Worm (Caenorhabditis elegans) whole organism, L1 larva: Measurements from ENCODE around the gene ucr-1.

Source experiments
- C04F5.9 ChIP-seq: sonication (generic microtip); optimal IDR thresholded peaks from 2 replicates; lab custom pipeline; 2016; ENCODE audit warnings: missing genetic modification characterization, missing compliant biosample characterization
- C34B4.2 ChIP-seq: sonication (generic microtip); optimal IDR thresholded peaks from 2 replicates; lab custom pipeline; 2017; ENCODE audit warnings: mild to moderate bottlenecking, missing genetic modification characterization, missing compliant biosample characterization
- aha-1 ChIP-seq: fragments of 150-350 bp; optimal IDR thresholded peaks from 2 replicates; lab custom pipeline; 2014; ENCODE audit warnings: missing biosample characterization, missing genetic modification characterization
- ama-1 ChIP-seq: fragments of 150-350 bp; optimal IDR thresholded peaks from 2 replicates; lab custom pipeline; 2014
- blmp-1 ChIP-seq: fragments of 150-350 bp; optimal IDR thresholded peaks from 2 replicates; lab custom pipeline; 2014; ENCODE audit warnings: missing biosample characterization, missing genetic modification characterization
- ceh-88 ChIP-seq: fragments of 200-800 bp; sonication (Bioruptor generic); IDR thresholded peaks from 2 replicates; pipeline ENCODE4 v1.3.6; 2022; ENCODE audit warnings: missing genetic modification characterization, missing compliant biosample characterization
- ceh-90 ChIP-seq: sonication (generic microtip); optimal IDR thresholded peaks from 2 replicates; lab custom pipeline; 2016; ENCODE audit warnings: missing genetic modification characterization, missing compliant biosample characterization
- dpl-1 ChIP-seq, 3 experiments: fragments of 150-350 bp in 2 of 3; sonication (generic microtip) in 1 of 3; optimal IDR thresholded peaks; 2 replicates each; lab custom pipeline; 2014 to 2017; ENCODE audit warnings: missing biosample characterization in 3 of 3, missing genetic modification characterization in 3 of 3, missing genetic modification reagents in 3 of 3
- dsc-1 ChIP-seq: sonication (generic microtip); optimal IDR thresholded peaks from 2 replicates; lab custom pipeline; 2016; ENCODE audit warnings: mild to moderate bottlenecking, missing genetic modification characterization, missing compliant biosample characterization
- efl-1 ChIP-seq, 4 experiments: fragments of 150-350 bp; optimal IDR thresholded peaks in 3 of 4; peaks in 1 of 4; 1 replicate in 1 of 4; 2 replicates in 3 of 4; lab custom pipeline; 2014; ENCODE audit warnings: missing biosample characterization in 2 of 4, missing genetic modification characterization in 2 of 4, missing genetic modification reagents in 2 of 4
- elt-2 ChIP-seq: sonication (generic microtip); optimal IDR thresholded peaks from 2 replicates; lab custom pipeline; 2016; ENCODE audit warnings: missing genetic modification characterization, mild to moderate bottlenecking, inconsistent platforms, missing compliant biosample characterization, missing genetic modification reagents
- fkh-4 ChIP-seq: sonication (generic microtip); optimal IDR thresholded peaks from 2 replicates; lab custom pipeline; 2016; ENCODE audit warnings: missing compliant biosample characterization, missing genetic modification characterization, borderline replicate concordance
- fos-1 ChIP-seq: fragments of 150-350 bp; optimal IDR thresholded peaks from 2 replicates; lab custom pipeline; 2014; ENCODE audit warnings: missing biosample characterization, missing genetic modification characterization
- hpl-2 ChIP-seq: fragments of 150-350 bp; optimal IDR thresholded peaks from 2 replicates; lab custom pipeline; 2014; ENCODE audit warnings: missing biosample characterization, missing genetic modification reagents, missing genetic modification characterization
- irx-1 ChIP-seq: sonication (generic microtip); optimal IDR thresholded peaks from 2 replicates; lab custom pipeline; 2016; ENCODE audit warnings: missing genetic modification characterization, missing compliant biosample characterization
- isw-1 ChIP-seq: fragments of 200-800 bp; sonication (Bioruptor generic); IDR thresholded peaks from 2 replicates; pipeline ENCODE4 v1.3.6; 2022; ENCODE audit warnings: missing genetic modification characterization, missing compliant biosample characterization
- jun-1 ChIP-seq: fragments of 150-350 bp; optimal IDR thresholded peaks from 2 replicates; lab custom pipeline; 2014; ENCODE audit warnings: missing biosample characterization, missing genetic modification reagents, missing genetic modification characterization
- lin-13 ChIP-seq: fragments of 150-350 bp; optimal IDR thresholded peaks from 2 replicates; lab custom pipeline; 2014; ENCODE audit warnings: missing biosample characterization, missing genetic modification reagents, missing genetic modification characterization
- lin-14 ChIP-seq: fragments of 200-800 bp; sonication (Bioruptor generic); optimal IDR thresholded peaks from 2 replicates; lab custom pipeline; 2018; ENCODE audit warnings: mild to moderate bottlenecking, missing genetic modification characterization, moderate library complexity, missing compliant biosample characterization
- lin-39 ChIP-seq: fragments of 150-350 bp; optimal IDR thresholded peaks from 2 replicates; lab custom pipeline; 2014; ENCODE audit warnings: missing biosample characterization, missing genetic modification reagents, missing genetic modification characterization
- lir-3 ChIP-seq: sonication (generic microtip); optimal IDR thresholded peaks from 2 replicates; lab custom pipeline; 2016; ENCODE audit warnings: mild to moderate bottlenecking, missing genetic modification characterization, moderate library complexity, missing compliant biosample characterization; ENCODE audit not compliant: poor library complexity
- lsy-2 ChIP-seq, 2 experiments: fragments of 150-350 bp; optimal IDR thresholded peaks; 2 replicates each; lab custom pipeline; 2014; ENCODE audit warnings: missing biosample characterization in 2 of 2, missing genetic modification characterization in 2 of 2
- mep-1 ChIP-seq: fragments of 150-350 bp; optimal IDR thresholded peaks from 2 replicates; lab custom pipeline; 2014; ENCODE audit warnings: missing biosample characterization, missing genetic modification characterization
- nhr-19 ChIP-seq: fragments of 200-800 bp; sonication (Bioruptor generic); conservative IDR thresholded peaks from 2 replicates; pipeline ENCODE4 v1.3.6; 2022; ENCODE audit warnings: missing genetic modification characterization, missing compliant biosample characterization
- nhr-28 ChIP-seq: fragments of 150-350 bp; optimal IDR thresholded peaks from 2 replicates; lab custom pipeline; 2014; ENCODE audit warnings: missing biosample characterization, missing genetic modification characterization
- nhr-47 ChIP-seq: sonication (generic microtip); optimal IDR thresholded peaks from 2 replicates; lab custom pipeline; 2016; ENCODE audit warnings: mild to moderate bottlenecking, missing genetic modification characterization, moderate library complexity, missing compliant biosample characterization
- nhr-71 ChIP-seq: sonication (generic microtip); optimal IDR thresholded peaks from 2 replicates; lab custom pipeline; 2016; ENCODE audit warnings: mild to moderate bottlenecking, missing genetic modification characterization, moderate library complexity, missing compliant biosample characterization
- nhr-77 ChIP-seq: fragments of 150-350 bp; optimal IDR thresholded peaks from 2 replicates; lab custom pipeline; 2014; ENCODE audit warnings: missing biosample characterization, missing genetic modification characterization
- nhr-85 ChIP-seq: sonication (generic microtip); peaks from one replicate; lab custom pipeline; 2016; ENCODE audit warnings: missing genetic modification characterization, inconsistent platforms, missing compliant biosample characterization
- pax-3 ChIP-seq: fragments of 200-800 bp; sonication (Bioruptor generic); optimal IDR thresholded peaks from 2 replicates; lab custom pipeline; 2018; ENCODE audit warnings: mild to moderate bottlenecking, missing genetic modification characterization, moderate library complexity, missing compliant biosample characterization
- skn-1 ChIP-seq: fragments of 150-350 bp; optimal IDR thresholded peaks from 2 replicates; lab custom pipeline; 2014; ENCODE audit warnings: missing biosample characterization, missing genetic modification characterization
- snpc-4 ChIP-seq: fragments of 150-350 bp; optimal IDR thresholded peaks from 2 replicates; lab custom pipeline; 2014; ENCODE audit warnings: missing biosample characterization, missing genetic modification characterization
- snu-23 ChIP-seq: sonication (generic microtip); optimal IDR thresholded peaks from 2 replicates; lab custom pipeline; 2016; ENCODE audit warnings: missing genetic modification characterization, missing compliant biosample characterization
- sox-4 ChIP-seq: sonication (generic microtip); optimal IDR thresholded peaks from 2 replicates; lab custom pipeline; 2016; ENCODE audit warnings: missing genetic modification characterization, missing compliant biosample characterization
- sup-37 ChIP-seq: fragments of 200-800 bp; sonication (Bioruptor generic); optimal IDR thresholded peaks from 2 replicates; lab custom pipeline; 2018; ENCODE audit warnings: mild to moderate bottlenecking, missing genetic modification characterization, missing compliant biosample characterization
- swsn-7 ChIP-seq: sonication (generic microtip); optimal IDR thresholded peaks from 2 replicates; lab custom pipeline; 2016; ENCODE audit warnings: missing genetic modification characterization, missing compliant biosample characterization
- unc-62 ChIP-seq: fragments of 150-350 bp; optimal IDR thresholded peaks from 2 replicates; lab custom pipeline; 2014; ENCODE audit warnings: missing biosample characterization, missing genetic modification reagents, missing genetic modification characterization
- unc-86 ChIP-seq: sonication (generic microtip); optimal IDR thresholded peaks from 2 replicates; lab custom pipeline; 2016; ENCODE audit warnings: missing genetic modification characterization, missing compliant biosample characterization
- unc-98 ChIP-seq: fragments of 200-800 bp; sonication (Bioruptor generic); IDR thresholded peaks from 2 replicates; pipeline ENCODE4 v1.3.6; 2022; ENCODE audit warnings: missing genetic modification characterization, missing compliant biosample characterization
- xbp-1 ChIP-seq: sonication (generic microtip); optimal IDR thresholded peaks from 2 replicates; lab custom pipeline; 2016; ENCODE audit warnings: missing genetic modification characterization, missing compliant biosample characterization
- zag-1 ChIP-seq: fragments of 150-350 bp; optimal IDR thresholded peaks from 2 replicates; lab custom pipeline; 2014; ENCODE audit warnings: missing biosample characterization, missing genetic modification characterization
- ztf-11 ChIP-seq, 2 experiments: sonication (generic microtip); optimal IDR thresholded peaks; 2 replicates each; lab custom pipeline; 2016 to 2017; ENCODE audit warnings: missing genetic modification characterization in 2 of 2, missing biosample characterization in 1 of 2, missing compliant biosample characterization in 1 of 2

Gene ucr-1

ce11 chrIII:5621236-5621635 is 29.3 kb downstream of the ucr-1 start (continued):
- TF ChIP-seq nhr-19 (GFP tag; lab: Robert Waterston, UW), result peak; percentile 44
- TF ChIP-seq ceh-88, result no peak; the same call in 1 of the 2 replicates
- no peak for TF ChIP-seq sox-4
- no peak for TF ChIP-seq irx-1 (tag; lab: Kevin White, UChicago)
- TF ChIP-seq hpl-2 (GFP tag; lab: Kevin White, UChicago), result no peak
- no peak for TF ChIP-seq lir-3 (tag; lab: Kevin White, UChicago)
- no peak for TF ChIP-seq C34B4.2 (tag; lab: Kevin White, UChicago)
- peak; percentile 30 for TF ChIP-seq xbp-1 (tag; lab: Kevin White, UChicago)
- TF ChIP-seq dsc-1, result peak; percentile 60
- peak; percentile 26; the same call in 1 of the 2 replicates for TF ChIP-seq isw-1
- peak; percentile 66 for TF ChIP-seq nhr-85

- TF ChIP-seq nhr-71 (tag; lab: Kevin White, UChicago) (peak; percentile 8), snpc-4 (tag; lab: Kevin White, UChicago) (no peak), blmp-1 (no peak), unc-86 (tag; lab: Kevin White, UChicago) (no peak), mep-1 (tag; lab: Kevin White, UChicago) (peak; percentile 10), unc-98 (GFP tag; lab: Robert Waterston, UW) (no peak), pax-3 (tag; lab: Kevin White, UChicago) (no peak), lin-39 (tag; lab: Kevin White, UChicago) (no peak), efl-1 (optimal IDR thresholded peaks at IDR 0.05; lab: Kevin White, UChicago) (no peak), efl-1 (GFP tag; optimal IDR thresholded peaks at IDR 0.05 in 1 of 2; lab: Kevin White, UChicago) (peak in 1 of 2 experiments; percentile 29), skn-1 (no peak), nhr-77 (no peak), lsy-2 (tag; optimal IDR thresholded peaks at IDR 0.05; lab: Kevin White, UChicago) (no peak), C34B4.2 (tag; lab: Kevin White, UChicago) (no peak), swsn-7 (tag; lab: Kevin White, UChicago) (no peak), zag-1 (no peak), fkh-4 (tag; lab: Kevin White, UChicago) (no peak), aha-1 (tag; lab: Kevin White, UChicago) (no peak), jun-1 (tag; lab: Kevin White, UChicago) (no peak), snu-23 (GFP tag; lab: Kevin White, UChicago) (no peak), elt-2 (tag; lab: Kevin White, UChicago) (no peak), C04F5.9 (tag; lab: Kevin White, UChicago) (no peak), lin-14 (GFP tag; lab: Kevin White, UChicago) (peak; percentile 55), isw-1 (no peak), ceh-90 (no peak), nhr-28 (tag; lab: Kevin White, UChicago) (no peak), unc-62 (GFP tag; lab: Kevin White, UChicago) (no peak), lin-13 (GFP tag; lab: Kevin White, UChicago) (no peak), nhr-47 (tag; lab: Kevin White, UChicago) (peak; percentile 0), sup-37 (GFP tag; lab: Kevin White, UChicago) (no peak), ama-1 (lab: Kevin White, UChicago) (no peak), dpl-1 (GFP tag; optimal IDR thresholded peaks at IDR 0.05; lab: Kevin White, UChicago) (no peak), ztf-11 (tag; optimal IDR thresholded peaks at IDR 0.05; lab: Kevin White, UChicago) (no peak), dsc-1 (no peak), fos-1 (tag; lab: Kevin White, UChicago) (no peak)
Measured at ce11 chrIII:5622232-5623009, 30.5 kb downstream of the ucr-1 start.
